Worm (Caenorhabditis elegans) whole organism, L2 larva: ENCODE results near the gene Y56A3A.33.

ENCODE experiments used
- ama-1 ChIP-seq: fragments of 150-350 bp; optimal IDR thresholded peaks from 2 replicates; lab custom pipeline; 2018; ENCODE audit warnings: inconsistent platforms
- ceh-82 ChIP-seq: fragments of 150-350 bp; optimal IDR thresholded peaks from 2 replicates; lab custom pipeline; 2014; ENCODE audit warnings: missing biosample characterization, missing genetic modification characterization
- lin-13 ChIP-seq: fragments of 150-350 bp; optimal IDR thresholded peaks from 2 replicates; lab custom pipeline; 2014; ENCODE audit warnings: missing biosample characterization, missing genetic modification reagents, missing genetic modification characterization
- lin-39 ChIP-seq: fragments of 150-350 bp; optimal IDR thresholded peaks from 2 replicates; lab custom pipeline; 2014; ENCODE audit warnings: missing biosample characterization, missing genetic modification reagents, missing genetic modification characterization
- nhr-129 ChIP-seq: fragments of 150-350 bp; optimal IDR thresholded peaks from 2 replicates; lab custom pipeline; 2014; ENCODE audit warnings: missing biosample characterization, missing genetic modification characterization
- nhr-23 ChIP-seq: fragments of 150-350 bp; optimal IDR thresholded peaks from 2 replicates; lab custom pipeline; 2014; ENCODE audit warnings: missing biosample characterization, missing genetic modification reagents, missing genetic modification characterization
- nhr-6 ChIP-seq: fragments of 150-350 bp; optimal IDR thresholded peaks from 2 replicates; lab custom pipeline; 2014; ENCODE audit warnings: missing biosample characterization, missing genetic modification characterization
- nhr-77 ChIP-seq: fragments of 150-350 bp; optimal IDR thresholded peaks from 2 replicates; lab custom pipeline; 2014; ENCODE audit warnings: missing biosample characterization, missing genetic modification characterization
- sma-9 ChIP-seq, 2 experiments: fragments of 150-350 bp in 1 of 2; sonication (generic microtip) in 1 of 2; optimal IDR thresholded peaks; 2 replicates each; lab custom pipeline; 2014 to 2016; ENCODE audit warnings: missing genetic modification characterization in 2 of 2, mild to moderate bottlenecking in 1 of 2, missing biosample characterization in 1 of 2, missing compliant biosample characterization in 1 of 2, missing genetic modification reagents in 1 of 2, moderate library complexity in 1 of 2
- unc-39 ChIP-seq: fragments of 150-350 bp; optimal IDR thresholded peaks from 2 replicates; lab custom pipeline; 2014; ENCODE audit warnings: missing biosample characterization, missing genetic modification characterization
- unc-62 ChIP-seq: fragments of 150-350 bp; optimal IDR thresholded peaks from 2 replicates; lab custom pipeline; 2014; ENCODE audit warnings: missing biosample characterization, missing genetic modification reagents, missing genetic modification characterization

- no peak for TF ChIP-seq nhr-6 (tag; lab: Kevin White, UChicago)
- no peak for TF ChIP-seq sma-9 (GFP tag; optimal IDR thresholded peaks at IDR 0.05; lab: Kevin White, UChicago)
- no peak for TF ChIP-seq sma-9 (tag; optimal IDR thresholded peaks at IDR 0.05; lab: Kevin White, UChicago)
- TF ChIP-seq nhr-77 (tag; lab: Kevin White, UChicago) = no peak
- no peak for TF ChIP-seq ceh-82 (tag; lab: Kevin White, UChicago)
- no peak for TF ChIP-seq lin-39 (tag; lab: Kevin White, UChicago)
- TF ChIP-seq nhr-23 (tag; lab: Kevin White, UChicago) = no peak
- no peak for TF ChIP-seq unc-39 (tag; lab: Kevin White, UChicago)
- no peak for TF ChIP-seq lin-13 (GFP tag; lab: Kevin White, UChicago)
- no peak for TF ChIP-seq ama-1 (lab: Kevin White, UChicago)
- TF ChIP-seq nhr-129 = no peak
- TF ChIP-seq unc-62 (GFP tag; lab: Kevin White, UChicago) = no peak
Measured at ce11 chrIII:12022281-12022680, 19.5 kb upstream of the Y56A3A.33 start.
